Worm (Caenorhabditis elegans) whole organism, L4 larva: ENCODE results near the gene ZK185.5.

ENCODE experiments used
- T20F7.1 ChIP-seq: fragments of 200-800 bp; sonication (Bioruptor generic); optimal IDR thresholded peaks from 2 replicates; lab custom pipeline; 2018; ENCODE audit warnings: mild to moderate bottlenecking, missing genetic modification characterization, missing compliant biosample characterization
- ceh-62 ChIP-seq: sonication (generic microtip); optimal IDR thresholded peaks from 2 replicates; lab custom pipeline; 2017; ENCODE audit warnings: missing biosample characterization, missing genetic modification characterization
- ces-1 ChIP-seq: fragments of 150-350 bp; sonication (generic microtip); optimal IDR thresholded peaks from 4 replicates; lab custom pipeline; 2014; ENCODE audit warnings: missing biosample characterization, missing genetic modification reagents, missing genetic modification characterization
- daf-16 ChIP-seq, 3 experiments: sonication (generic microtip); optimal IDR thresholded peaks; 2 replicates each; lab custom pipeline; 2016 to 2017; ENCODE audit warnings: missing genetic modification characterization in 3 of 3, missing genetic modification reagents in 3 of 3, mild to moderate bottlenecking in 2 of 3, missing compliant biosample characterization in 2 of 3, missing biosample characterization in 1 of 3, moderate library complexity in 1 of 3
- egl-43 ChIP-seq: fragments of 200-800 bp; sonication (Bioruptor generic); IDR thresholded peaks from 2 replicates; pipeline ENCODE4 v1.3.6; 2022; ENCODE audit warnings: missing genetic modification reagents, missing genetic modification characterization, missing compliant biosample characterization
- fkh-10 ChIP-seq: fragments of 150-350 bp; optimal IDR thresholded peaks from 2 replicates; lab custom pipeline; 2014; ENCODE audit warnings: missing biosample characterization, missing genetic modification reagents, missing genetic modification characterization
- hlh-11 ChIP-seq: fragments of 200-800 bp; sonication (Bioruptor generic); optimal IDR thresholded peaks from 2 replicates; lab custom pipeline; 2018; ENCODE audit warnings: mild to moderate bottlenecking, missing genetic modification characterization, missing compliant biosample characterization
- lsy-2 ChIP-seq, 2 experiments: fragments of 150-350 bp in 1 of 2; sonication (generic microtip) in 1 of 2; optimal IDR thresholded peaks; 2 replicates each; lab custom pipeline; 2014 to 2017; ENCODE audit warnings: missing biosample characterization in 2 of 2, missing genetic modification characterization in 2 of 2
- mes-2 ChIP-seq: sonication (generic microtip); optimal IDR thresholded peaks from 2 replicates; lab custom pipeline; 2016; ENCODE audit warnings: missing genotype, mild to moderate bottlenecking, missing genetic modification characterization, missing compliant biosample characterization; ENCODE audit not compliant: poor library complexity, severe bottlenecking
- nhr-102 ChIP-seq: sonication (generic microtip); optimal IDR thresholded peaks from 2 replicates; lab custom pipeline; 2016; ENCODE audit warnings: mild to moderate bottlenecking, missing genetic modification characterization, moderate library complexity, missing compliant biosample characterization
- nhr-41 ChIP-seq: fragments of 200-800 bp; sonication (Bioruptor generic); IDR thresholded peaks from 2 replicates; pipeline ENCODE4 v1.3.6; 2022; ENCODE audit warnings: missing genetic modification reagents, missing genetic modification characterization, missing compliant biosample characterization
- nhr-77 ChIP-seq: fragments of 150-350 bp; optimal IDR thresholded peaks from 2 replicates; lab custom pipeline; 2014; ENCODE audit warnings: missing biosample characterization, missing genetic modification characterization
- set-16 ChIP-seq: fragments of 200-800 bp; sonication (Bioruptor generic); IDR thresholded peaks from 2 replicates; pipeline ENCODE4 v1.3.6; 2022; ENCODE audit warnings: missing genetic modification reagents, missing genetic modification characterization, missing compliant biosample characterization
- unc-39 ChIP-seq: sonication (generic microtip); optimal IDR thresholded peaks from 2 replicates; lab custom pipeline; 2017; ENCODE audit warnings: missing biosample characterization, missing genetic modification characterization
- unc-62 ChIP-seq, 3 experiments: fragments of 150-350 bp in 1 of 3; sonication (generic microtip); optimal IDR thresholded peaks in 2 of 3; peaks in 1 of 3; 1 replicate in 1 of 3; 2 replicates in 2 of 3; lab custom pipeline; 2014 to 2017; ENCODE audit warnings: missing biosample characterization in 3 of 3, missing genetic modification characterization in 3 of 3, missing genetic modification reagents in 3 of 3, missing genotype in 1 of 3
- zag-1 ChIP-seq: fragments of 150-350 bp; optimal IDR thresholded peaks from 2 replicates; lab custom pipeline; 2014; ENCODE audit warnings: missing biosample characterization, missing genetic modification characterization

ZK185.5 gene

DNA sequence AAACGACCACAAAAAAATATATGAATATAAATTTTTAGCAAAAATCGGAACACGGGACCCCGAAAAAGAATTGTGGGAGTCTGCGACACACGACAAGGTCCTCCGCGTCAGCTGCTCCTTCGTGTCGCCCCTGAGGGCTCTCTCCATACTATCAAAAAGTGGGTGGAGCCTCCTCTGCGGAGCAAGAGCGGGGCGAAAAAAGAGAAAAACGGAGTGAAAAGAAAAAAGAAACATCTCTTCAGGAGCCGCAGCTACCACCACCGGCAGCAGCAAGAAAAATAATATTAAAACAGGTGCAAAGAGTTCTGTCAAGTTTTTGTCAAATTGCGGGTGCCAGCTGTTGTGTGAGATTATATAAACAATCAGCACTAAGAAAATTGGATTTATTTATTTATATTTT, 39.1 kb downstream of the ZK185.5 start, which contains the start of gene gbb-2:
Gene gbb-2 (minus strand): TSS at position 112 of the 400 bp plus-strand sequence.
- peak in 1 of 2 experiments; percentile 30 for TF ChIP-seq unc-62 (GFP tag; optimal IDR thresholded peaks at IDR 0.05 in 1 of 2; lab: Kevin White, UChicago)
- TF ChIP-seq unc-62 (tag; optimal IDR thresholded peaks at IDR 0.05; lab: Kevin White, UChicago) = no peak
- TF ChIP-seq lsy-2 (tag; optimal IDR thresholded peaks at IDR 0.05; lab: Kevin White, UChicago) = peak in 1 of 2 experiments; percentile 8
- TF ChIP-seq unc-39 = no peak
- no peak for TF ChIP-seq nhr-41 (GFP tag; lab: Robert Waterston, UW)
- peak; percentile 46 for TF ChIP-seq hlh-11 (tag; lab: Kevin White, UChicago)
- TF ChIP-seq mes-2 = peak; percentile 13
- TF ChIP-seq daf-16 (GFP tag; optimal IDR thresholded peaks at IDR 0.05; lab: Kevin White, UChicago) = peak in 1 of 2 experiments; percentile 72
- no peak for TF ChIP-seq daf-16 (tag; optimal IDR thresholded peaks at IDR 0.05; lab: Kevin White, UChicago)
- peak; percentile 64 for TF ChIP-seq set-16
- TF ChIP-seq zag-1 (tag; lab: Kevin White, UChicago) = no peak

DNA sequence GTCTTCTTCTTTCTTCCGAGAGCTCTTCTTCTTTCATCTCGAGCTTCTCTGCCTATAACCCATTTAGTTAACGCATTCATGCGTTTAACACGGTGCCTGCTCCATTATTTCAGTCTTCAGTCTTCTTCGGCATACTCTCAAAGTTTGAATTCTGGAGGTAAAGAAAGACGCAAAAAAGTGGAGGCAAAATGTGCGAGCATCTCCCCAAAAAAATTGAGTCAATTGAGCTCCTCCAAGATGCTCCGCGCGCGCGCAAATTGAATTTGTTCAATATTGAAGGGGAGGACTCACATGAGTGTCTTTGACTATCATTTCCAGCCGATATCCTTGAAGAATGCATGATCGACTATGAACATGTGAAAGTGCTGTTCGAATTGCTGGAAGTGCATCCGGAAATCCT, 40.6 kb downstream of the ZK185.5 start:
- peak; percentile 91 for TF ChIP-seq ces-1 (GFP tag; lab: Kevin White, UChicago)
- peak in 1 of 2 experiments; percentile 10 for TF ChIP-seq unc-62 (GFP tag; optimal IDR thresholded peaks at IDR 0.05 in 1 of 2; lab: Kevin White, UChicago)
- no peak for TF ChIP-seq unc-62 (tag; optimal IDR thresholded peaks at IDR 0.05; lab: Kevin White, UChicago)
- no peak for TF ChIP-seq T20F7.1 (GFP tag; lab: Kevin White, UChicago)
- peak; percentile 0 for TF ChIP-seq fkh-10 (GFP tag; lab: Kevin White, UChicago)
- TF ChIP-seq nhr-102 = no peak
- TF ChIP-seq ceh-62 (tag; lab: Kevin White, UChicago) = no peak
- no peak for TF ChIP-seq egl-43 (GFP tag; lab: Robert Waterston, UW)
- TF ChIP-seq nhr-77 (tag; lab: Kevin White, UChicago) = no peak
